Fruit fly (Drosophila melanogaster) whole organism: ENCODE data around the gene CG31122.

Experiments
- psq ChIP-seq: fragments of >200 bp; optimal IDR thresholded peaks from 2 replicates; lab custom pipeline; 2017
- usp ChIP-seq: fragments of >200 bp; optimal IDR thresholded peaks from 2 replicates; lab custom pipeline; 2017; ENCODE audit warnings: missing biosample characterization, missing genetic modification characterization, mixed read lengths

dm6 chr3R:18397834-18398378, 14.8 kb downstream of the CG31122 start:
- TF ChIP-seq psq (lab: Kevin White, UChicago) (no peak), usp (GFP tag; lab: Kevin White, UChicago) (no peak)
